Worm (Caenorhabditis elegans) whole organism, L4/young adult: Measurements from ENCODE around the gene C29F9.8.

Experiments
- W03F9.2 ChIP-seq: fragments of 150-350 bp; optimal IDR thresholded peaks from 2 replicates; lab custom pipeline; 2014; ENCODE audit warnings: missing biosample characterization, missing genetic modification characterization
- dao-5 ChIP-seq: sonication (generic microtip); optimal IDR thresholded peaks from 2 replicates; lab custom pipeline; 2016; ENCODE audit warnings: missing genotype, missing genetic modification characterization, moderate library complexity, missing compliant biosample characterization
- him-1 ChIP-seq: sonication (generic microtip); optimal IDR thresholded peaks from 2 replicates; lab custom pipeline; 2016; ENCODE audit warnings: missing genotype, missing genetic modification reagents, missing genetic modification characterization, missing compliant biosample characterization

Gene C29F9.8

ce11 chrIII:64747-65625 is 31.9 kb downstream of the C29F9.8 start:
- TF ChIP-seq him-1 (tag; lab: Kevin White, UChicago): no peak
- TF ChIP-seq dao-5 (tag; lab: Kevin White, UChicago): no peak
- TF ChIP-seq W03F9.2 (tag; lab: Kevin White, UChicago): no peak

- no peak for TF ChIP-seq dao-5 (tag; lab: Kevin White, UChicago)
Observed at ce11 chrIII:63584-64316, 33.2 kb downstream of the C29F9.8 start.

- TF ChIP-seq him-1 (tag; lab: Kevin White, UChicago) (peak; percentile 51), W03F9.2 (tag; lab: Kevin White, UChicago) (no peak), dao-5 (tag; lab: Kevin White, UChicago) (no peak)
Observed at ce11 chrIII:62383-62873, 34.5 kb downstream of the C29F9.8 start.

ce11 chrIII:61045-61444 is 35.9 kb downstream of the C29F9.8 start, which contains the start of gene btb-5:
Gene btb-5, minus strand, starts transcription at chrIII:61145.
- TF ChIP-seq him-1 (tag; lab: Kevin White, UChicago): no peak
- no peak for TF ChIP-seq dao-5 (tag; lab: Kevin White, UChicago)
- TF ChIP-seq W03F9.2 (tag; lab: Kevin White, UChicago): no peak

ce11 chrIII:53696-54095 is 43.2 kb downstream of the C29F9.8 start:
- TF ChIP-seq him-1 (tag; lab: Kevin White, UChicago) (no peak), W03F9.2 (tag; lab: Kevin White, UChicago) (no peak), dao-5 (tag; lab: Kevin White, UChicago) (no peak)

ce11 chrIII:51622-52021 is 45.3 kb downstream of the C29F9.8 start:
- TF ChIP-seq him-1 (tag; lab: Kevin White, UChicago) (no peak), W03F9.2 (tag; lab: Kevin White, UChicago) (no peak), dao-5 (tag; lab: Kevin White, UChicago) (no peak)

ce11 chrIII:50418-50817 is 46.5 kb downstream of the C29F9.8 start:
- no peak for TF ChIP-seq him-1 (tag; lab: Kevin White, UChicago)

ce11 chrIII:49064-49463 is 47.9 kb downstream of the C29F9.8 start:
- TF ChIP-seq W03F9.2 (tag; lab: Kevin White, UChicago) (no peak), dao-5 (tag; lab: Kevin White, UChicago) (no peak), him-1 (tag; lab: Kevin White, UChicago) (no peak)

ce11 chrIII:48329-48728 is 48.6 kb downstream of the C29F9.8 start:
- TF ChIP-seq dao-5 (tag; lab: Kevin White, UChicago): no peak
- TF ChIP-seq W03F9.2 (tag; lab: Kevin White, UChicago): no peak
- TF ChIP-seq him-1 (tag; lab: Kevin White, UChicago): no peak
